Fruit fly (Drosophila melanogaster): ENCODE measurements around the gene FASN1.

DNA sequence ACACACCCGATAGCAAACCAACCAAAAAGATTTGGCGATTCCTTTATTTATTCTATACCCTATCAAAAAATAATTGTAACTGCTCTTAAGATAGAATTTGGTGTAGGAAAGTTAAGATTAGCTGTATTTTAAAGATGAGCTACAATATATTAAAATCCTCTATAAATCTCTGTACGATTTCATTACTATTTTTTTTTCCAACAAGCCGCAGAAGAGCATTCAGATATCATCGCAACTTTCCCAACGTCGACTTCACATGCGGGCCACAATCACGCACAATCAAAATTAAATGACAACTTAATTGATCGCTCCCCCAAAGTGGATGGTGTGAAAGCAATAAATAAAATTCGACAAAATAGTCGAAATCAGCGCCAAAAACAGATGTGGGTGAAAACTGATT, 36.1 kb downstream of the FASN1 start:
- TF ChIP-seq CG13204 (GFP tag; optimal IDR thresholded peaks at IDR 0.05), result no peak
- TF ChIP-seq CG9948 (tag; optimal IDR thresholded peaks at IDR 0.05), result no peak
